Fruit fly (Drosophila melanogaster): Measurements from ENCODE around the gene CG14893.

dm6 chr3R:16573483-16574145 is 47.0 kb upstream of the CG14893 start, which contains the start of gene CG14903:
- no peak for TF ChIP-seq Sox102F (GFP tag; optimal IDR thresholded peaks at IDR 0.05)
- TF ChIP-seq net (GFP tag; optimal IDR thresholded peaks at IDR 0.05): no peak
- TF ChIP-seq CG11762 (GFP tag; optimal IDR thresholded peaks at IDR 0.05; ENCODE audit: insufficient read depth): no peak
- TF ChIP-seq cyc (GFP tag; optimal IDR thresholded peaks at IDR 0.05): peak; percentile 42
- TF ChIP-seq CG10631 (GFP tag; optimal IDR thresholded peaks at IDR 0.05): peak; percentile 2
